Fruit fly (Drosophila melanogaster) whole organism, embryonic: Measurements from ENCODE around the gene Gale.

Source experiments
- Awh ChIP-seq: fragments of 200-800 bp; sonication (Bioruptor generic); IDR thresholded peaks from 2 replicates; pipeline ENCODE4, ENCODE4 v1.3.6; 2022; ENCODE audit warnings: missing biosample characterization, missing genetic modification characterization
- B-H2 ChIP-seq: fragments of 200-800 bp; sonication (Bioruptor generic); optimal IDR thresholded peaks from 2 replicates; lab custom pipeline; 2018; ENCODE audit warnings: missing biosample characterization, mild to moderate bottlenecking, missing genetic modification characterization
- BEAF-32 ChIP-seq: fragments of 200-800 bp; sonication (Bioruptor generic); optimal IDR thresholded peaks from 3 replicates; lab custom pipeline; 2017; ENCODE audit warnings: missing biosample characterization, missing genetic modification characterization, mild to moderate bottlenecking, moderate library complexity, missing genetic modification reagents
- CG11247 ChIP-seq: fragments of 200-800 bp; sonication (Bioruptor generic); IDR thresholded peaks from 2 replicates; pipeline ENCODE4 v1.3.6; 2022; ENCODE audit warnings: missing biosample characterization, missing genetic modification characterization
- CG13624 ChIP-seq: fragments of 200-800 bp; sonication (Bioruptor generic); optimal IDR thresholded peaks from 2 replicates; lab custom pipeline; 2016; ENCODE audit warnings: missing biosample characterization, missing genetic modification characterization
- CG15601 ChIP-seq: fragments of 200-800 bp; sonication (Bioruptor generic); optimal IDR thresholded peaks from 3 replicates; lab custom pipeline; 2019; ENCODE audit warnings: missing biosample characterization, mild to moderate bottlenecking, missing genetic modification characterization, moderate library complexity
- CG16815 ChIP-seq: fragments of 200-800 bp; sonication (Bioruptor generic); optimal IDR thresholded peaks from 3 replicates; lab custom pipeline; 2017; ENCODE audit warnings: missing biosample characterization, mild to moderate bottlenecking, missing genetic modification characterization
- CG30403 ChIP-seq: fragments of 200-800 bp; sonication (Bioruptor generic); optimal IDR thresholded peaks from 3 replicates; lab custom pipeline; 2016; ENCODE audit warnings: missing biosample characterization, missing genetic modification characterization
- CG31441 ChIP-seq: fragments of 200-800 bp; sonication (Bioruptor generic); IDR thresholded peaks from 2 replicates; pipeline ENCODE4 v1.3.6; 2022; ENCODE audit warnings: missing biosample characterization, missing genetic modification characterization
- CG3281 ChIP-seq: fragments of 200-800 bp; sonication (Bioruptor generic); optimal IDR thresholded peaks from 3 replicates; lab custom pipeline; 2017; ENCODE audit warnings: missing biosample characterization, mild to moderate bottlenecking, missing genetic modification characterization
- CG34224 ChIP-seq: fragments of 200-800 bp; sonication (Bioruptor generic); IDR thresholded peaks from 3 replicates; pipeline ENCODE4 v1.3.6; 2022; ENCODE audit warnings: missing biosample characterization, missing genetic modification characterization; ENCODE audit not compliant: partially characterized antibody
- CG43689 ChIP-seq: fragments of 200-800 bp; sonication (Bioruptor generic); IDR thresholded peaks from 2 replicates; pipeline ENCODE4 v1.3.6; 2022; ENCODE audit warnings: missing biosample characterization, missing genetic modification characterization
- CG7963 ChIP-seq: fragments of 200-800 bp; sonication (Bioruptor generic); IDR thresholded peaks from 3 replicates; pipeline ENCODE4 v1.3.6; 2022; ENCODE audit warnings: missing biosample characterization, missing genetic modification characterization; ENCODE audit not compliant: partially characterized antibody
- CG7987 ChIP-seq: fragments of 200-800 bp; sonication (Bioruptor generic); optimal IDR thresholded peaks from 2 replicates; lab custom pipeline; 2018; ENCODE audit warnings: missing biosample characterization, mild to moderate bottlenecking, missing genetic modification characterization, moderate library complexity
- CG8290 ChIP-seq, 3 experiments: fragments of 200-800 bp; sonication (Bioruptor generic); optimal IDR thresholded peaks; 2 replicates each; lab custom pipeline; 2016 to 2019; ENCODE audit warnings: missing biosample characterization in 3 of 3, missing genetic modification characterization in 3 of 3, mild to moderate bottlenecking in 2 of 3, moderate library complexity in 1 of 3
- CG9215 ChIP-seq: fragments of 200-800 bp; sonication (Bioruptor generic); IDR thresholded peaks from 2 replicates; pipeline ENCODE4 v1.3.6; 2022; ENCODE audit warnings: missing biosample characterization, missing genetic modification characterization
- CG9727 ChIP-seq: fragments of 200-800 bp; sonication (Bioruptor generic); optimal IDR thresholded peaks from 3 replicates; lab custom pipeline; 2017; ENCODE audit warnings: missing biosample characterization, mild to moderate bottlenecking, missing genetic modification characterization
- D19A ChIP-seq: fragments of 200-800 bp; optimal IDR thresholded peaks from 3 replicates; lab custom pipeline; 2019; ENCODE audit warnings: missing biosample characterization, mild to moderate bottlenecking, missing genetic modification characterization, moderate library complexity
- Eip74EF ChIP-seq, 2 experiments: fragments of 200-800 bp in 1 of 2; fragments of >200 bp in 1 of 2; sonication (Bioruptor generic) in 1 of 2; optimal IDR thresholded peaks; 2 replicates each; lab custom pipeline; 2017 to 2019; ENCODE audit warnings: missing biosample characterization in 2 of 2, missing genetic modification characterization in 2 of 2, mild to moderate bottlenecking in 1 of 2, moderate library complexity in 1 of 2
- HHEX ChIP-seq: fragments of 200-800 bp; sonication (Bioruptor generic); optimal IDR thresholded peaks from 3 replicates; lab custom pipeline; 2017; ENCODE audit warnings: missing biosample characterization, mild to moderate bottlenecking, missing genetic modification characterization, missing genetic modification reagents
- HLH3B ChIP-seq: fragments of 200-800 bp; sonication (Bioruptor generic); IDR thresholded peaks from 2 replicates; pipeline ENCODE4 v1.3.6; 2022; ENCODE audit warnings: missing biosample characterization, missing genetic modification characterization
- Hmr ChIP-seq: fragments of 200-800 bp; sonication (Bioruptor generic); optimal IDR thresholded peaks from 3 replicates; lab custom pipeline; 2017; ENCODE audit warnings: mild to moderate bottlenecking, missing biosample characterization, missing genetic modification reagents, missing genetic modification characterization
- Lim3 ChIP-seq: fragments of 200-800 bp; sonication (Bioruptor generic); IDR thresholded peaks from 2 replicates; pipeline ENCODE4 v1.3.6; 2022; ENCODE audit warnings: missing biosample characterization, missing genetic modification characterization
- Optix ChIP-seq: fragments of 200-800 bp; sonication (Bioruptor generic); IDR thresholded peaks from 3 replicates; pipeline ENCODE4 v1.3.6; 2022; ENCODE audit warnings: missing biosample characterization, missing genetic modification characterization
- Trl ChIP-seq, 3 experiments: fragments of >200 bp in 2 of 3; fragments of 200-800 bp in 1 of 3; sonication (Bioruptor generic) in 1 of 3; optimal IDR thresholded peaks; 2 replicates in 1 of 3; 3 replicates in 2 of 3; lab custom pipeline; 2016 to 2017; ENCODE audit warnings: missing biosample characterization in 1 of 3, missing genetic modification characterization in 1 of 3
- ato ChIP-seq: fragments of 200-800 bp; sonication (Bioruptor generic); IDR thresholded peaks from 2 replicates; pipeline ENCODE4 v1.3.6; 2022; ENCODE audit warnings: missing biosample characterization, missing genetic modification characterization; ENCODE audit not compliant: partially characterized antibody
- bcd ChIP-seq: fragments of 200-800 bp; sonication (Bioruptor generic); optimal IDR thresholded peaks from 2 replicates; lab custom pipeline; 2017; ENCODE audit warnings: missing biosample characterization, mild to moderate bottlenecking, missing genetic modification characterization
- dmrt11E ChIP-seq: fragments of 200-800 bp; sonication (Bioruptor generic); optimal IDR thresholded peaks from 3 replicates; lab custom pipeline; 2018; ENCODE audit warnings: missing biosample characterization, mild to moderate bottlenecking, missing genetic modification characterization, moderate library complexity
- ftz-f1 ChIP-seq: fragments of 200-800 bp; sonication (Bioruptor generic); optimal IDR thresholded peaks from 2 replicates; lab custom pipeline; 2016; ENCODE audit warnings: missing biosample characterization, missing genetic modification characterization
- kah ChIP-seq: fragments of 200-800 bp; sonication (Bioruptor generic); optimal IDR thresholded peaks from 2 replicates; lab custom pipeline; 2018; ENCODE audit warnings: missing biosample characterization, mild to moderate bottlenecking, missing genetic modification characterization
- lab ChIP-seq: fragments of 200-800 bp; sonication (Bioruptor generic); optimal IDR thresholded peaks from 3 replicates; lab custom pipeline; 2017; ENCODE audit warnings: missing biosample characterization, missing genetic modification characterization, mild to moderate bottlenecking, moderate library complexity, missing genetic modification reagents
- lbe ChIP-seq: fragments of 200-800 bp; sonication (Bioruptor generic); optimal IDR thresholded peaks from 2 replicates; lab custom pipeline; 2016; ENCODE audit warnings: missing biosample characterization, mild to moderate bottlenecking, missing genetic modification characterization
- luna ChIP-seq: fragments of 200-800 bp; sonication (Bioruptor generic); optimal IDR thresholded peaks from 2 replicates; lab custom pipeline; 2016; ENCODE audit warnings: missing biosample characterization, missing genetic modification characterization
- nom ChIP-seq: fragments of 200-800 bp; sonication (Bioruptor generic); optimal IDR thresholded peaks from 2 replicates; lab custom pipeline; 2017; ENCODE audit warnings: missing biosample characterization, missing genetic modification characterization, mild to moderate bottlenecking, moderate library complexity, missing genetic modification reagents
- org-1 ChIP-seq: fragments of 200-800 bp; sonication (Bioruptor generic); optimal IDR thresholded peaks from 2 replicates; lab custom pipeline; 2017; ENCODE audit warnings: missing biosample characterization, missing genetic modification characterization
- ranshi ChIP-seq: fragments of 200-800 bp; sonication (Bioruptor generic); IDR thresholded peaks from 2 replicates; pipeline ENCODE4 v1.3.6; 2022; ENCODE audit warnings: missing biosample characterization, missing genetic modification characterization
- row ChIP-seq: fragments of 200-800 bp; sonication (Bioruptor generic); IDR thresholded peaks from 3 replicates; pipeline ENCODE4 v1.3.6; 2022; ENCODE audit warnings: missing biosample characterization, missing genetic modification characterization
- sd ChIP-seq: fragments of 200-800 bp; sonication (Bioruptor generic); optimal IDR thresholded peaks from 3 replicates; lab custom pipeline; 2018; ENCODE audit warnings: missing biosample characterization, mild to moderate bottlenecking, missing genetic modification characterization, moderate library complexity
- sens ChIP-seq: fragments of 200-800 bp; sonication (Bioruptor generic); peaks from one replicate; lab custom pipeline; 2016; ENCODE audit warnings: missing biosample characterization, missing genetic modification characterization
- tgo ChIP-seq: fragments of 200-800 bp; sonication (Bioruptor generic); IDR thresholded peaks from 3 replicates; pipeline ENCODE4 v1.3.6; 2022; ENCODE audit warnings: missing biosample characterization, missing genetic modification characterization
- tna ChIP-seq: fragments of 200-800 bp; sonication (Bioruptor generic); IDR thresholded peaks from 2 replicates; pipeline ENCODE4 v1.3.6; 2022; ENCODE audit warnings: missing biosample characterization, missing genetic modification characterization; ENCODE audit not compliant: partially characterized antibody
- tup ChIP-seq: fragments of 200-800 bp; sonication (Bioruptor generic); optimal IDR thresholded peaks from 2 replicates; lab custom pipeline; 2016; ENCODE audit warnings: missing biosample characterization, mild to moderate bottlenecking, missing genetic modification characterization, moderate library complexity
- vnd ChIP-seq: fragments of 200-800 bp; sonication (Bioruptor generic); IDR thresholded peaks from 3 replicates; pipeline ENCODE4 v1.3.6; 2022; ENCODE audit warnings: missing biosample characterization, missing genetic modification characterization; ENCODE audit not compliant: partially characterized antibody
- zen2 ChIP-seq: fragments of 200-800 bp; sonication (Bioruptor generic); IDR thresholded peaks from 3 replicates; pipeline ENCODE4 v1.3.6; 2022; ENCODE audit warnings: missing biosample characterization, missing genetic modification characterization; ENCODE audit not compliant: partially characterized antibody

The Gale gene

DNA sequence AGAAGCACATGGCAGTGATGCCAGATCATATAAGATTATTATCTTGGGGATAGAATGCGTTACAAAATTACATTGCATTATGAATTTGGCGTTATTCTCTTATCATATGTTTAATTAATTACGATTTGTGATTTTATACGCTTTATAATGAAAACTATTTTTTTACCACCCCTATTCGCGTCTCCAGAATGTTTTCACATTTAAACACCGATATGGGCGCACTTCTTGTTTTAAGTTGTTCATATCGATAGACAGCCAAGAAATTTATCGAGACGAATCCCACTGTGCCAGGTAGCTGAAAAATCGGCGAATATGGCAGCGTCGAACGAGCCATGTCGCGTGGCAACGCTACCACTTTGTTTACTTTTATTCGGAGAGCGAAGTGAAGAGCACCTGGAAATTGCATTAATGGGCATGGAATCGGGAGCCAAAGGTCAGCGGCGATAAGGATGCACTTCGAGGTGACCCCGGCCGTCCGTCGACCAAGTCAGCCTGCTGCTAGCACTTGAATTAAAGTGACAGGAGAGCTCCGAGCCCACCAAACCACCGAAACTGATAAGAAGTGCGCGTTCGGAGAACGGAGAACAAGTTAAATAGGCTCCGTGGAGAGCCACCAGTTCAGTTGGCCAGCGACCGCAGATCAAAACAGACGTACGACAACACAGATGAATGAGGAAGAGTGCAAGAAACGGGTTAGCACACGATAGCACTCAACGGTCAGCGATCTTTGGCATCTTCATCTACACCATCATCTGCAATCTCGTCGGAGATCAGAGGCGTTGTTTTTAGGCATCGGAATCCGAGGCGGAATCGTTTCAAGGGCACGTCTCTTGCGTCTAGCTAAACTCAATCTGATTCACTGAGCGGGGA is at the start of gene Gale (continued):
- TF ChIP-seq ranshi (GFP tag; lab: Robert Waterston, UW) = 0 out of 2 replicates have a peak, but pooled peaks have one; percentile 13
- TF ChIP-seq Trl (optimal IDR thresholded peaks at IDR 0.05; lab: Kevin White, UChicago) = peak; percentile 63 to 80
- no peak for TF ChIP-seq Trl (GFP tag; optimal IDR thresholded peaks at IDR 0.05; lab: Kevin White, UChicago)
- no peak for TF ChIP-seq D19A
- no peak for TF ChIP-seq CG16815 (GFP tag; lab: Kevin White, UChicago)
- no peak for TF ChIP-seq Optix (GFP tag; lab: Robert Waterston, UW)
- TF ChIP-seq HLH3B = peak; percentile 20; the same call in 1 of the 2 replicates
- TF ChIP-seq Lim3 (GFP tag; lab: Robert Waterston, UW) = no peak
- TF ChIP-seq HHEX (GFP tag; lab: Kevin White, UChicago) = no peak
- peak; percentile 66 for TF ChIP-seq BEAF-32
- TF ChIP-seq CG13624 = peak; percentile 46
- TF ChIP-seq ftz-f1 = peak; percentile 68
- TF ChIP-seq CG34224 = peak; percentile 60; the same call in 2 of the 3 replicates
- TF ChIP-seq luna (GFP tag; lab: Kevin White, UChicago) = no peak
- 0 out of 3 replicates have a peak, but pooled peaks have one; percentile 16 for TF ChIP-seq tgo (GFP tag; lab: Robert Waterston, UW)
- TF ChIP-seq CG31441 = 0 out of 2 replicates have a peak, but pooled peaks have one; percentile 11
- TF ChIP-seq ato (GFP tag; lab: Robert Waterston, UW) = peak; percentile 69
- peak; percentile 65 for TF ChIP-seq sens (GFP tag; lab: Kevin White, UChicago)
- no peak for TF ChIP-seq CG30403
- TF ChIP-seq CG7963 (GFP tag; lab: Robert Waterston, UW) = 0 out of 3 replicates have a peak, but pooled peaks have one; percentile 12
- TF ChIP-seq tna (GFP tag; lab: Robert Waterston, UW) = peak; percentile 61; the same call in 1 of the 2 replicates
- no peak for TF ChIP-seq zen2 (GFP tag; lab: Robert Waterston, UW)
- TF ChIP-seq CG8290 (GFP tag; optimal IDR thresholded peaks at IDR 0.05; lab: Kevin White, UChicago) = no peak
- TF ChIP-seq CG8290 (tag; optimal IDR thresholded peaks at IDR 0.05; lab: Kevin White, UChicago) = peak in 1 of 2 experiments; percentile 18
- peak; percentile 42; the same call in 2 of the 3 replicates for TF ChIP-seq row
- peak; percentile 53; the same call in 1 of the 3 replicates for TF ChIP-seq vnd (GFP tag; lab: Robert Waterston, UW)

DNA sequence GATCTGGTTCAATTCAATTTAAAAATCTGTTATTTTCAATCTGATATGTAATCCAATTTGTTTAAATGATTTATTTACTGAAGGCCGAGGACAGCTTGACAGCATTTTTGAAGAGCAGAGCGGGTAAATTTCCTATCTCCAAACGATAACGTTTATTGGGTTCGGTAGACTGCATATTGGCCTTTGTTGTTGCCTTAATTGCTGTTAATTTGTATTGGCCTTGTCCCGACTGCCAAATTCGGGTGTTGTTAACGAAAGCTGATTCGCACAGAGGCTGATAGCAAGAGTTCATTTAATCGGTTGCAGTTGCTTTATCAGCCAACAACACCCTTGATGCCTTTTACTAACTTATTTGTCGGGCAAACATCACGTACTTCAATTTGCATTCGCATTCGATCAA is 47.3 kb upstream of the Gale start:
- TF ChIP-seq B-H2 (GFP tag; lab: Kevin White, UChicago) = no peak
- TF ChIP-seq lbe (GFP tag; lab: Kevin White, UChicago) = peak; percentile 9

dm6 chr3L:601559-602136 is 46.7 kb upstream of the Gale start:
- TF ChIP-seq CG7987 (GFP tag; lab: Kevin White, UChicago) (no peak), CG9215 (GFP tag; lab: Robert Waterston, UW) (no peak), CG43689 (GFP tag; lab: Robert Waterston, UW) (no peak), Eip74EF (GFP tag; optimal IDR thresholded peaks at IDR 0.05; lab: Kevin White, UChicago) (peak in 1 of 2 experiments; percentile 71), CG3281 (GFP tag; lab: Kevin White, UChicago) (no peak), sd (peak; percentile 38), tup (GFP tag; lab: Kevin White, UChicago) (no peak), nom (GFP tag; lab: Kevin White, UChicago) (no peak), CG9727 (no peak), Awh (peak; percentile 58), CG11247 (GFP tag; lab: Robert Waterston, UW) (no peak), CG15601 (tag; lab: Kevin White, UChicago) (no peak), dmrt11E (tag; lab: Kevin White, UChicago) (no peak), Hmr (no peak), lab (GFP tag; lab: Kevin White, UChicago) (no peak), kah (GFP tag; lab: Kevin White, UChicago) (no peak), bcd (GFP tag; lab: Kevin White, UChicago) (no peak), org-1 (no peak), tgo (GFP tag; lab: Robert Waterston, UW) (no peak)
